Worm (Caenorhabditis elegans) whole organism, L1 larva: ENCODE data around the gene T05A12.3.

ENCODE experiments used
- C16A3.4 ChIP-seq: fragments of 150-350 bp; optimal IDR thresholded peaks from 2 replicates; lab custom pipeline; 2014; ENCODE audit warnings: missing biosample characterization, missing genetic modification characterization
- C34B4.2 ChIP-seq: sonication (generic microtip); optimal IDR thresholded peaks from 2 replicates; lab custom pipeline; 2017; ENCODE audit warnings: mild to moderate bottlenecking, missing genetic modification characterization, missing compliant biosample characterization
- F16B12.6 ChIP-seq: fragments of 150-350 bp; optimal IDR thresholded peaks from 2 replicates; lab custom pipeline; 2014; ENCODE audit warnings: missing biosample characterization, missing genetic modification characterization
- Y116A8C.19 ChIP-seq: sonication (generic microtip); optimal IDR thresholded peaks from 2 replicates; lab custom pipeline; 2016; ENCODE audit warnings: missing compliant biosample characterization, missing genetic modification characterization, borderline replicate concordance
- aha-1 ChIP-seq: fragments of 150-350 bp; optimal IDR thresholded peaks from 2 replicates; lab custom pipeline; 2014; ENCODE audit warnings: missing biosample characterization, missing genetic modification characterization
- aly-2 ChIP-seq: fragments of 150-350 bp; optimal IDR thresholded peaks from 2 replicates; lab custom pipeline; 2014; ENCODE audit warnings: missing biosample characterization, missing genetic modification characterization
- blmp-1 ChIP-seq: fragments of 150-350 bp; optimal IDR thresholded peaks from 2 replicates; lab custom pipeline; 2014; ENCODE audit warnings: missing biosample characterization, missing genetic modification characterization
- ceh-82 ChIP-seq, 3 experiments: fragments of 150-350 bp in 1 of 3; sonication (generic microtip) in 2 of 3; optimal IDR thresholded peaks; 2 replicates each; lab custom pipeline; 2014 to 2017; ENCODE audit warnings: missing biosample characterization in 3 of 3, missing genetic modification characterization in 3 of 3
- ceh-90 ChIP-seq: sonication (generic microtip); optimal IDR thresholded peaks from 2 replicates; lab custom pipeline; 2016; ENCODE audit warnings: missing genetic modification characterization, missing compliant biosample characterization
- ces-1 ChIP-seq: fragments of 150-350 bp; optimal IDR thresholded peaks from 2 replicates; lab custom pipeline; 2014; ENCODE audit warnings: missing biosample characterization, missing genetic modification reagents, missing genetic modification characterization
- dpl-1 ChIP-seq, 3 experiments: fragments of 150-350 bp in 2 of 3; sonication (generic microtip) in 1 of 3; optimal IDR thresholded peaks; 2 replicates each; lab custom pipeline; 2014 to 2017; ENCODE audit warnings: missing biosample characterization in 3 of 3, missing genetic modification characterization in 3 of 3, missing genetic modification reagents in 3 of 3
- dsc-1 ChIP-seq: sonication (generic microtip); optimal IDR thresholded peaks from 2 replicates; lab custom pipeline; 2016; ENCODE audit warnings: mild to moderate bottlenecking, missing genetic modification characterization, missing compliant biosample characterization
- egl-13 ChIP-seq: sonication (generic microtip); optimal IDR thresholded peaks from 2 replicates; lab custom pipeline; 2016; ENCODE audit warnings: missing genotype, missing genetic modification reagents, missing genetic modification characterization, missing compliant biosample characterization
- elt-2 ChIP-seq: sonication (generic microtip); optimal IDR thresholded peaks from 2 replicates; lab custom pipeline; 2016; ENCODE audit warnings: missing genetic modification characterization, mild to moderate bottlenecking, inconsistent platforms, missing compliant biosample characterization, missing genetic modification reagents
- elt-3 ChIP-seq, 6 experiments: fragments of 150-350 bp in 1 of 6; sonication (generic microtip); optimal IDR thresholded peaks; 2 replicates each; lab custom pipeline; 2017 to 2018; ENCODE audit warnings: missing biosample characterization in 6 of 6, missing genetic modification characterization in 6 of 6, inconsistent platforms in 1 of 6
- fkh-4 ChIP-seq: sonication (generic microtip); optimal IDR thresholded peaks from 2 replicates; lab custom pipeline; 2016; ENCODE audit warnings: missing compliant biosample characterization, missing genetic modification characterization, borderline replicate concordance
- fkh-8 ChIP-seq: sonication (generic microtip); optimal IDR thresholded peaks from 2 replicates; lab custom pipeline; 2016; ENCODE audit warnings: mild to moderate bottlenecking, missing genetic modification characterization, missing compliant biosample characterization
- fos-1 ChIP-seq: fragments of 150-350 bp; optimal IDR thresholded peaks from 2 replicates; lab custom pipeline; 2014; ENCODE audit warnings: missing biosample characterization, missing genetic modification characterization
- grh-1 ChIP-seq: fragments of 200-800 bp; sonication (Bioruptor generic); IDR thresholded peaks from 2 replicates; pipeline ENCODE4 v1.3.6; 2022; ENCODE audit warnings: missing genetic modification reagents, missing genetic modification characterization, missing compliant biosample characterization
- hlh-17 ChIP-seq: fragments of 200-800 bp; sonication (Bioruptor generic); optimal IDR thresholded peaks from 2 replicates; lab custom pipeline; 2018; ENCODE audit warnings: missing genetic modification characterization, mild to moderate bottlenecking, missing compliant biosample characterization, moderate library complexity, borderline replicate concordance
- irx-1 ChIP-seq: sonication (generic microtip); optimal IDR thresholded peaks from 2 replicates; lab custom pipeline; 2016; ENCODE audit warnings: missing genetic modification characterization, missing compliant biosample characterization
- isw-1 ChIP-seq: fragments of 200-800 bp; sonication (Bioruptor generic); IDR thresholded peaks from 2 replicates; pipeline ENCODE4 v1.3.6; 2022; ENCODE audit warnings: missing genetic modification characterization, missing compliant biosample characterization
- jun-1 ChIP-seq: fragments of 150-350 bp; optimal IDR thresholded peaks from 2 replicates; lab custom pipeline; 2014; ENCODE audit warnings: missing biosample characterization, missing genetic modification reagents, missing genetic modification characterization
- lin-13 ChIP-seq: fragments of 150-350 bp; optimal IDR thresholded peaks from 2 replicates; lab custom pipeline; 2014; ENCODE audit warnings: missing biosample characterization, missing genetic modification reagents, missing genetic modification characterization
- lin-14 ChIP-seq: fragments of 200-800 bp; sonication (Bioruptor generic); optimal IDR thresholded peaks from 2 replicates; lab custom pipeline; 2018; ENCODE audit warnings: mild to moderate bottlenecking, missing genetic modification characterization, moderate library complexity, missing compliant biosample characterization
- lin-35 ChIP-seq, 2 experiments: fragments of 150-350 bp; optimal IDR thresholded peaks; 2 replicates each; lab custom pipeline; 2014; ENCODE audit warnings: missing biosample characterization in 2 of 2, missing genetic modification characterization in 2 of 2, missing genetic modification reagents in 2 of 2
- lin-39 ChIP-seq: fragments of 150-350 bp; optimal IDR thresholded peaks from 2 replicates; lab custom pipeline; 2014; ENCODE audit warnings: missing biosample characterization, missing genetic modification reagents, missing genetic modification characterization
- lsy-2 ChIP-seq, 2 experiments: fragments of 150-350 bp; optimal IDR thresholded peaks; 2 replicates each; lab custom pipeline; 2014; ENCODE audit warnings: missing biosample characterization in 2 of 2, missing genetic modification characterization in 2 of 2
- mep-1 ChIP-seq: fragments of 150-350 bp; optimal IDR thresholded peaks from 2 replicates; lab custom pipeline; 2014; ENCODE audit warnings: missing biosample characterization, missing genetic modification characterization
- nhr-20 ChIP-seq: sonication (generic microtip); optimal IDR thresholded peaks from 2 replicates; lab custom pipeline; 2016; ENCODE audit warnings: mild to moderate bottlenecking, missing genetic modification characterization, missing compliant biosample characterization
- nhr-71 ChIP-seq: sonication (generic microtip); optimal IDR thresholded peaks from 2 replicates; lab custom pipeline; 2016; ENCODE audit warnings: mild to moderate bottlenecking, missing genetic modification characterization, moderate library complexity, missing compliant biosample characterization
- nhr-76 ChIP-seq: sonication (generic microtip); optimal IDR thresholded peaks from 2 replicates; lab custom pipeline; 2017; ENCODE audit warnings: missing biosample characterization, missing genetic modification characterization
- nhr-77 ChIP-seq: fragments of 150-350 bp; optimal IDR thresholded peaks from 2 replicates; lab custom pipeline; 2014; ENCODE audit warnings: missing biosample characterization, missing genetic modification characterization
- nhr-84 ChIP-seq: sonication (generic microtip); optimal IDR thresholded peaks from 2 replicates; lab custom pipeline; 2017; ENCODE audit warnings: missing biosample characterization, missing genetic modification characterization
- nhr-85 ChIP-seq: sonication (generic microtip); peaks from one replicate; lab custom pipeline; 2016; ENCODE audit warnings: missing genetic modification characterization, inconsistent platforms, missing compliant biosample characterization
- pag-3 ChIP-seq: sonication (generic microtip); optimal IDR thresholded peaks from 2 replicates; lab custom pipeline; 2017; ENCODE audit warnings: missing genetic modification characterization, mild to moderate bottlenecking, missing compliant biosample characterization, antibody characterized with exemption, borderline replicate concordance; ENCODE audit not compliant: insufficient read depth
- pax-3 ChIP-seq: fragments of 200-800 bp; sonication (Bioruptor generic); optimal IDR thresholded peaks from 2 replicates; lab custom pipeline; 2018; ENCODE audit warnings: mild to moderate bottlenecking, missing genetic modification characterization, moderate library complexity, missing compliant biosample characterization
- snpc-4 ChIP-seq: fragments of 150-350 bp; optimal IDR thresholded peaks from 2 replicates; lab custom pipeline; 2014; ENCODE audit warnings: missing biosample characterization, missing genetic modification characterization
- snu-23 ChIP-seq: sonication (generic microtip); optimal IDR thresholded peaks from 2 replicates; lab custom pipeline; 2016; ENCODE audit warnings: missing genetic modification characterization, missing compliant biosample characterization
- sup-37 ChIP-seq: fragments of 200-800 bp; sonication (Bioruptor generic); optimal IDR thresholded peaks from 2 replicates; lab custom pipeline; 2018; ENCODE audit warnings: mild to moderate bottlenecking, missing genetic modification characterization, missing compliant biosample characterization
- swsn-7 ChIP-seq: sonication (generic microtip); optimal IDR thresholded peaks from 2 replicates; lab custom pipeline; 2016; ENCODE audit warnings: missing genetic modification characterization, missing compliant biosample characterization
- tlp-1 ChIP-seq: fragments of 150-350 bp; optimal IDR thresholded peaks from 2 replicates; lab custom pipeline; 2014; ENCODE audit warnings: missing biosample characterization, missing genetic modification characterization
- unc-130 ChIP-seq: fragments of 150-350 bp; optimal IDR thresholded peaks from 2 replicates; lab custom pipeline; 2017; ENCODE audit warnings: missing biosample characterization, missing genetic modification characterization, inconsistent platforms
- unc-62 ChIP-seq: fragments of 150-350 bp; optimal IDR thresholded peaks from 2 replicates; lab custom pipeline; 2014; ENCODE audit warnings: missing biosample characterization, missing genetic modification reagents, missing genetic modification characterization
- unc-86 ChIP-seq: sonication (generic microtip); optimal IDR thresholded peaks from 2 replicates; lab custom pipeline; 2016; ENCODE audit warnings: missing genetic modification characterization, missing compliant biosample characterization
- unc-98 ChIP-seq: fragments of 200-800 bp; sonication (Bioruptor generic); IDR thresholded peaks from 2 replicates; pipeline ENCODE4 v1.3.6; 2022; ENCODE audit warnings: missing genetic modification characterization, missing compliant biosample characterization
- zag-1 ChIP-seq: fragments of 150-350 bp; optimal IDR thresholded peaks from 2 replicates; lab custom pipeline; 2014; ENCODE audit warnings: missing biosample characterization, missing genetic modification characterization
- zip-4 ChIP-seq: fragments of 200-800 bp; sonication (Bioruptor generic); optimal IDR thresholded peaks from 2 replicates; lab custom pipeline; 2018; ENCODE audit warnings: mild to moderate bottlenecking, missing genetic modification characterization, moderate library complexity, missing compliant biosample characterization
- ztf-11 ChIP-seq, 2 experiments: sonication (generic microtip); optimal IDR thresholded peaks; 2 replicates each; lab custom pipeline; 2016 to 2017; ENCODE audit warnings: missing genetic modification characterization in 2 of 2, missing biosample characterization in 1 of 2, missing compliant biosample characterization in 1 of 2
- ztf-4 ChIP-seq: fragments of 150-350 bp; optimal IDR thresholded peaks from 2 replicates; lab custom pipeline; 2014; ENCODE audit warnings: missing biosample characterization, missing genetic modification characterization

The T05A12.3 gene

DNA sequence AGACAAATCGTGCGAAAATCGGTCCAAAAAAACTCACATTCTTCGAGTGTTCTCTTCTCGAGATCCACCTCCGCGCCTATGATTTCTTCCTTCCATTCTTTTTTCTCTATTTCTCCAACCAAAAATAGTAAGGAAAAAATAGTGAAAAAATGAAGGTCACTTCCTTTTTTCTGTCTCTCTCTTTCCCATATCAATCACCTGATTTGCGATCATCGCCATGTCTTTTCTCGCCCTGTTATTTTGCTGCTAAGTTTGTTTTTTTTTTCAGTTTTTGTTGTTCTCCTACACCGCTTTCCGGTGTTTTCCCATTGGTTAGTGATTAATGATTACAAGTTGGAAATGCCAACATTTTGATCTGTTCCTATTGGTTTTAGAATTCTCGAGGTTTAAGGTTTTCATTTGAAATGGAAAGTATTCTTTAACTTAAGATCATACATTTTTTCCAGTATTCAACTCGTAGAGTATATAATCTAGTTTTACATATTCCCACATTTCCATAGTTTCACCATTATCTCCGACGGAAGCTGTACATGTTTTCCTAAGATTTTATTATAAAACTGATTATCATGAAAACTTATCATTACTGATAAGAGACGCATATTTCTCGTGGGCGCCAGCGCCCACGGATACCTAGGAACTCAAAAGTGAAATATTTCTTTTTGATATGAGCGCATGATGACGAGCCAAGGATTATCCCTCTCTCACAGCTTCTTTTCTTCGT, 45.7 kb downstream of the T05A12.3 start:
- TF ChIP-seq zip-4 (no peak), C16A3.4 (tag; lab: Kevin White, UChicago) (no peak), pag-3 (tag; lab: Kevin White, UChicago) (no peak), nhr-71 (tag; lab: Kevin White, UChicago) (no peak), lsy-2 (tag; optimal IDR thresholded peaks at IDR 0.05; lab: Kevin White, UChicago) (no peak), snpc-4 (no peak), ztf-4 (tag; lab: Kevin White, UChicago) (no peak), ceh-90 (tag; lab: Kevin White, UChicago) (no peak), grh-1 (GFP tag; lab: Robert Waterston, UW) (no peak), tlp-1 (tag; lab: Kevin White, UChicago) (no peak), mep-1 (tag; lab: Kevin White, UChicago) (peak; percentile 25), jun-1 (tag; lab: Kevin White, UChicago) (no peak), elt-3 (tag; optimal IDR thresholded peaks at IDR 0.05; lab: Kevin White, UChicago) (peak in 1 of 6 experiments; percentile 76), snu-23 (GFP tag; lab: Kevin White, UChicago) (peak; percentile 24), sup-37 (GFP tag; lab: Kevin White, UChicago) (no peak), lin-14 (GFP tag; lab: Kevin White, UChicago) (peak; percentile 42), lin-13 (GFP tag; lab: Kevin White, UChicago) (no peak), aly-2 (tag; lab: Kevin White, UChicago) (no peak), unc-98 (GFP tag; lab: Robert Waterston, UW) (no peak), ces-1 (GFP tag; lab: Kevin White, UChicago) (no peak), dsc-1 (peak; percentile 61), nhr-20 (tag; lab: Kevin White, UChicago) (peak; percentile 27), lin-35 (GFP tag; optimal IDR thresholded peaks at IDR 0.05; lab: Kevin White, UChicago) (peak in 1 of 2 experiments; percentile 39), fos-1 (tag; lab: Kevin White, UChicago) (no peak), elt-2 (tag; lab: Kevin White, UChicago) (peak; percentile 67), ceh-82 (tag; optimal IDR thresholded peaks at IDR 0.05; lab: Kevin White, UChicago) (no peak), blmp-1 (tag; lab: Kevin White, UChicago) (peak; percentile 88), ztf-11 (tag; optimal IDR thresholded peaks at IDR 0.05; lab: Kevin White, UChicago) (no peak), unc-62 (GFP tag; lab: Kevin White, UChicago) (no peak), lin-39 (no peak), nhr-85 (peak; percentile 66), unc-86 (tag; lab: Kevin White, UChicago) (no peak), nhr-77 (tag; lab: Kevin White, UChicago) (no peak), F16B12.6 (tag; lab: Kevin White, UChicago) (no peak), egl-13 (no peak), C34B4.2 (tag; lab: Kevin White, UChicago) (no peak), unc-130 (tag; lab: Kevin White, UChicago) (no peak), fkh-4 (tag; lab: Kevin White, UChicago) (no peak)

DNA sequence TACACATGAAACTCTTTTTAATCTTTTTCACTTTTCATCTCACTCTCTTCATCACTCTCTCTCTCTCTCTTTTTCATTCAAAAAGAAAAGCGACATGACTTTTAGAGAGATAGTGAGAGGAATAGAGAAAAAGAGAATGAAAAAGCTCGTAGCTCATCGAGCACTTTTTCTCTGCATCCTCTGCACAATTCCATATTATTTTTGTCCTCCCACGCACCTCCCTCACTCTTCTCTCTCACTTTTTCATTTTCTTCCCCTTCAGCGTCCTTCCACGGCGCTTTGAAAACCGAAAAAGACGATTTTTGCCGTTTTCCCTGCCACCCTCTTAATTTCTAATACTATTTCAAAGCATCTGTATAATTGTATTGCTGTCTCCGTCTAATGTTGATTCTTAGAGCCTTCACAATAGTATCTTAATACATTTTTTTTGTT, 48.3 kb downstream of the T05A12.3 start:
- no peak for TF ChIP-seq nhr-84 (tag; lab: Kevin White, UChicago)
- peak; percentile 79 for TF ChIP-seq jun-1 (tag; lab: Kevin White, UChicago)
- peak; percentile 73 for TF ChIP-seq zag-1 (tag; lab: Kevin White, UChicago)
- TF ChIP-seq pag-3 (tag; lab: Kevin White, UChicago): no peak
- peak; percentile 31 for TF ChIP-seq pax-3
- TF ChIP-seq unc-98 (GFP tag; lab: Robert Waterston, UW): 0 out of 2 replicates have a peak, but pooled peaks have one; percentile 28
- peak; percentile 90 for TF ChIP-seq swsn-7 (tag; lab: Kevin White, UChicago)
- peak; percentile 67 for TF ChIP-seq isw-1 (GFP tag; lab: Robert Waterston, UW)
- no peak for TF ChIP-seq elt-3 (tag; optimal IDR thresholded peaks at IDR 0.05; lab: Kevin White, UChicago)
- no peak for TF ChIP-seq hlh-17 (GFP tag; lab: Kevin White, UChicago)
- peak; percentile 89 for TF ChIP-seq fkh-8 (tag; lab: Kevin White, UChicago)
- TF ChIP-seq Y116A8C.19 (tag; lab: Kevin White, UChicago): no peak
- TF ChIP-seq ceh-82 (tag; optimal IDR thresholded peaks at IDR 0.05; lab: Kevin White, UChicago): peak; percentile 67 to 78 (median 77)
- TF ChIP-seq aha-1: peak; percentile 24
- peak; percentile 69 for TF ChIP-seq nhr-85
- no peak for TF ChIP-seq nhr-76 (tag; lab: Kevin White, UChicago)
- no peak for TF ChIP-seq tlp-1 (tag; lab: Kevin White, UChicago)
- TF ChIP-seq lin-39: peak; percentile 61
- TF ChIP-seq fos-1 (tag; lab: Kevin White, UChicago): peak; percentile 58
- peak; percentile 36 to 52 (median 45) for TF ChIP-seq dpl-1 (GFP tag; optimal IDR thresholded peaks at IDR 0.05; lab: Kevin White, UChicago)
- TF ChIP-seq irx-1 (tag; lab: Kevin White, UChicago): peak; percentile 79
